Fruit fly (Drosophila melanogaster) whole organism, wandering third instar larva: ENCODE data around the gene CG15643.
A peak's percentile ranks its signal among the peaks of the same experiment; 100 is the strongest.

ENCODE experiments used
- Abd-B ChIP-seq: fragments of >200 bp; optimal IDR thresholded peaks from 2 replicates; lab custom pipeline; 2017; ENCODE audit warnings: missing biosample characterization, missing genetic modification characterization
- CG32264 ChIP-seq: fragments of 200-800 bp; sonication (Bioruptor generic); optimal IDR thresholded peaks from 2 replicates; lab custom pipeline; 2016; ENCODE audit warnings: missing biosample characterization, missing genetic modification characterization
- CG9705 ChIP-seq: fragments of 200-800 bp; sonication (Bioruptor generic); optimal IDR thresholded peaks from 2 replicates; lab custom pipeline; 2018; ENCODE audit warnings: missing biosample characterization, mild to moderate bottlenecking, missing genetic modification characterization
- CrebA ChIP-seq: fragments of 200-800 bp; sonication (Bioruptor generic); optimal IDR thresholded peaks from 2 replicates; lab custom pipeline; 2016; ENCODE audit warnings: missing biosample characterization, mild to moderate bottlenecking, missing genetic modification characterization, borderline replicate concordance
- Dfd ChIP-seq: fragments of >200 bp; optimal IDR thresholded peaks from 2 replicates; lab custom pipeline; 2017; ENCODE audit warnings: missing biosample characterization, missing genetic modification characterization
- GATAd ChIP-seq: sonication (Bioruptor generic); optimal IDR thresholded peaks from 2 replicates; lab custom pipeline; 2016; ENCODE audit warnings: missing biosample characterization, missing genetic modification characterization
- HLH106 ChIP-seq: fragments of 200-800 bp; optimal IDR thresholded peaks from 3 replicates; lab custom pipeline; 2019; ENCODE audit warnings: missing biosample characterization, mild to moderate bottlenecking, missing genetic modification characterization, moderate library complexity
- Hnf4 ChIP-seq: fragments of 200-800 bp; sonication (Bioruptor generic); optimal IDR thresholded peaks from 2 replicates; lab custom pipeline; 2016; ENCODE audit warnings: missing biosample characterization, mild to moderate bottlenecking, missing genetic modification characterization
- Hr78 ChIP-seq: fragments of >200 bp; optimal IDR thresholded peaks from 2 replicates; lab custom pipeline; 2017; ENCODE audit warnings: missing biosample characterization, missing genetic modification characterization
- Jra ChIP-seq: sonication (Bioruptor generic); optimal IDR thresholded peaks from 2 replicates; lab custom pipeline; 2016; ENCODE audit warnings: missing biosample characterization, missing genetic modification characterization
- Mio ChIP-seq: sonication (Bioruptor generic); optimal IDR thresholded peaks from 2 replicates; lab custom pipeline; 2016; ENCODE audit warnings: missing biosample characterization, missing genetic modification characterization
- Myc ChIP-seq: fragments of >200 bp; optimal IDR thresholded peaks from 2 replicates; lab custom pipeline; 2017
- OdsH ChIP-seq: fragments of 200-800 bp; sonication (Bioruptor generic); optimal IDR thresholded peaks from 2 replicates; lab custom pipeline; 2016; ENCODE audit warnings: missing biosample characterization, mild to moderate bottlenecking, missing genetic modification characterization
- Rel ChIP-seq, 2 experiments: fragments of 200-800 bp; sonication (Bioruptor generic) in 1 of 2; optimal IDR thresholded peaks; 2 replicates in 1 of 2; 3 replicates in 1 of 2; lab custom pipeline; 2016 to 2019; ENCODE audit warnings: mild to moderate bottlenecking in 2 of 2, missing biosample characterization in 2 of 2, missing genetic modification characterization in 2 of 2, moderate library complexity in 1 of 2
- Sp1 ChIP-seq: fragments of 200-800 bp; sonication (Bioruptor generic); optimal IDR thresholded peaks from 3 replicates; lab custom pipeline; 2019; ENCODE audit warnings: missing biosample characterization, mild to moderate bottlenecking, missing genetic modification characterization, moderate library complexity
- Vsx2 ChIP-seq: fragments of 200-300, 225-300 bp; sonication (Bioruptor generic); optimal IDR thresholded peaks from 2 replicates; lab custom pipeline; 2018; ENCODE audit warnings: missing biosample characterization, missing genetic modification characterization; ENCODE audit not compliant: partially characterized antibody
- br ChIP-seq: fragments of 200-800 bp; sonication (Bioruptor generic); optimal IDR thresholded peaks from 2 replicates; lab custom pipeline; 2016; ENCODE audit warnings: missing biosample characterization, missing genetic modification characterization
- brk ChIP-seq: fragments of 200-800 bp; sonication (Bioruptor generic); optimal IDR thresholded peaks from 2 replicates; lab custom pipeline; 2016; ENCODE audit warnings: missing biosample characterization, mild to moderate bottlenecking, missing genetic modification characterization
- dl ChIP-seq, 2 experiments: fragments of 175-275, 200-275 bp in 1 of 2; fragments of 200-275 bp in 1 of 2; sonication (Bioruptor generic); optimal IDR thresholded peaks; lab custom pipeline; 2018; ENCODE audit warnings: mild to moderate bottlenecking in 2 of 2, missing biosample characterization in 2 of 2, missing genetic modification characterization in 2 of 2, moderate library complexity in 2 of 2; ENCODE audit not compliant: partially characterized antibody in 2 of 2, insufficient read depth in 1 of 2
- dmrt93B ChIP-seq: fragments of 200-800 bp; sonication (Bioruptor generic); optimal IDR thresholded peaks from 2 replicates; lab custom pipeline; 2018; ENCODE audit warnings: missing biosample characterization, mild to moderate bottlenecking, missing genetic modification characterization
- dsf ChIP-seq: sonication (Bioruptor generic); optimal IDR thresholded peaks from 2 replicates; lab custom pipeline; 2016; ENCODE audit warnings: missing biosample characterization, missing genetic modification characterization, borderline replicate concordance
- ey ChIP-seq: fragments of 200-800 bp; sonication (Bioruptor generic); optimal IDR thresholded peaks from 2 replicates; lab custom pipeline; 2016; ENCODE audit warnings: missing biosample characterization, missing genetic modification characterization
- foxo ChIP-seq, 2 experiments: fragments of 200-800 bp; sonication (Bioruptor generic); optimal IDR thresholded peaks; 2 replicates in 1 of 2; 3 replicates in 1 of 2; lab custom pipeline; 2016 to 2017; ENCODE audit warnings: missing biosample characterization in 2 of 2, missing genetic modification characterization in 2 of 2
- fru ChIP-seq: fragments of 200-800 bp; sonication (Bioruptor generic); optimal IDR thresholded peaks from 3 replicates; lab custom pipeline; 2016; ENCODE audit warnings: missing biosample characterization, mild to moderate bottlenecking, missing genetic modification characterization
- h ChIP-seq: fragments of 200-800 bp; sonication (Bioruptor generic); optimal IDR thresholded peaks from 3 replicates; lab custom pipeline; 2016; ENCODE audit warnings: missing biosample characterization, mild to moderate bottlenecking, missing genetic modification characterization
- jim ChIP-seq: fragments of 175-275, 200-325 bp; sonication (Bioruptor generic); optimal IDR thresholded peaks from 2 replicates; lab custom pipeline; 2016; ENCODE audit warnings: missing biosample characterization, mild to moderate bottlenecking, missing genetic modification characterization
- lola ChIP-seq: fragments of >200 bp; optimal IDR thresholded peaks from 2 replicates; lab custom pipeline; 2017; ENCODE audit warnings: missing biosample characterization, missing genetic modification characterization
- psq ChIP-seq: fragments of 200-800 bp; sonication (Bioruptor generic); optimal IDR thresholded peaks from 3 replicates; lab custom pipeline; 2017; ENCODE audit warnings: missing biosample characterization, mild to moderate bottlenecking, missing genetic modification characterization, moderate library complexity
- rgr ChIP-seq: fragments of 200-800 bp; sonication (Bioruptor generic); optimal IDR thresholded peaks from 3 replicates; lab custom pipeline; 2016; ENCODE audit warnings: missing biosample characterization, mild to moderate bottlenecking, missing genetic modification characterization
- sage ChIP-seq: fragments of 200-800 bp; sonication (Bioruptor generic); optimal IDR thresholded peaks from 2 replicates; lab custom pipeline; 2016; ENCODE audit warnings: missing biosample characterization, mild to moderate bottlenecking, missing genetic modification characterization
- usp ChIP-seq: fragments of >200 bp; optimal IDR thresholded peaks from 2 replicates; lab custom pipeline; 2017; ENCODE audit warnings: missing biosample characterization, missing genetic modification characterization
- woc ChIP-seq: sonication (Bioruptor generic); optimal IDR thresholded peaks from 2 replicates; lab custom pipeline; 2016; ENCODE audit warnings: missing biosample characterization, mild to moderate bottlenecking, missing genetic modification characterization

The CG15643 gene

DNA sequence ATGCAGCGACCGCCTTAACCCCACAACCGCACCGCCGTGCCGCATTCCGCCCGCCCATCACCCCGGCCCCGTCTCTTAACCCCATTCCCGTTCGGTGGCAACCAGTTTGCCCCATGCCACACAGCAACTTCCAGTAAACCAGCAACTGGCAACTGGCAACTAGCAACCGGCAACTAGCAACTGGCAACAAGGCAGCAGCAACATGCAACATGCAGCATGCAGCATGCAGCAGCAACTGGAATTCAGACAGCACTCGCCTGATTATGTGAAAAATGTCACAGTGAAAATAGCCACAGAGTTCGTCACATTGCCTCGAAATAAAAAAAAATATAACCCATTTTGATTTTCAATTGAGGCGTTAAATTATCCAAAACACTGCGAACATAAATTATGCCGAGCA, 39.8 kb upstream of the CG15643 start:
- TF ChIP-seq Abd-B (GFP tag; lab: Kevin White, UChicago) (no peak), sage (GFP tag; lab: Kevin White, UChicago) (no peak), CG9705 (GFP tag; lab: Kevin White, UChicago) (no peak), jim (no peak), OdsH (GFP tag; lab: Kevin White, UChicago) (no peak), CG32264 (GFP tag; lab: Kevin White, UChicago) (no peak), woc (GFP tag; lab: Kevin White, UChicago) (no peak)

DNA sequence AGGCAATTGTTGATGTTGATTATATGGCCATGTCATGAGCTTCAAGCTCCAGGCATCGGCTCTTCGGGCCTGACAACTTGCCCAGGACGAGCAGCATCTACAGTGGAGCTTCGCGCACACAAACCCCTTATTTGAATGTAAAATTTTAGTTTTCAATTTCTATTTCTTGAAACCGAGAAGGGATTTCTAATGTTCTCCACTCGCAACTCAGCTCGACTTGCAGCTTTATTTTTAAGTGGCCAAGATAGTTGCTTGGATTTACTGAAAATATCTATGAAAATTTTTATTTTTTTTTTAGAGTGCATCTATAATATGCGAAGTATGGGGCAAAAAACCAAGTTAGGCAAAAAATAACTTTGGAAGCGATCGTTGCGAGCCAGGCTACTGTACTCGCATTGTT, 39.0 kb upstream of the CG15643 start:
- peak; percentile 28 for TF ChIP-seq woc (GFP tag; lab: Kevin White, UChicago)
- TF ChIP-seq ey, result peak; percentile 33
- no peak for TF ChIP-seq CrebA (GFP tag; lab: Kevin White, UChicago)
- no peak for TF ChIP-seq usp (GFP tag; lab: Kevin White, UChicago)
- peak; percentile 35 for TF ChIP-seq h
- peak; percentile 38 for TF ChIP-seq fru (GFP tag; lab: Kevin White, UChicago)
- TF ChIP-seq foxo (GFP tag; optimal IDR thresholded peaks at IDR 0.05; lab: Kevin White, UChicago), result peak in 1 of 2 experiments; percentile 25
- no peak for TF ChIP-seq dl (GFP tag; optimal IDR thresholded peaks at IDR 0.05; lab: Kevin White, UChicago; ENCODE audit: insufficient read depth in 1 of 2, partially characterized antibody in 2 of 2)
- peak; percentile 22 for TF ChIP-seq HLH106 (tag; lab: Kevin White, UChicago)
- peak; percentile 17 for TF ChIP-seq rgr (GFP tag; lab: Kevin White, UChicago)
- TF ChIP-seq Mio (GFP tag; lab: Kevin White, UChicago), result no peak
- TF ChIP-seq, all 38 proteins: peak for 7

DNA sequence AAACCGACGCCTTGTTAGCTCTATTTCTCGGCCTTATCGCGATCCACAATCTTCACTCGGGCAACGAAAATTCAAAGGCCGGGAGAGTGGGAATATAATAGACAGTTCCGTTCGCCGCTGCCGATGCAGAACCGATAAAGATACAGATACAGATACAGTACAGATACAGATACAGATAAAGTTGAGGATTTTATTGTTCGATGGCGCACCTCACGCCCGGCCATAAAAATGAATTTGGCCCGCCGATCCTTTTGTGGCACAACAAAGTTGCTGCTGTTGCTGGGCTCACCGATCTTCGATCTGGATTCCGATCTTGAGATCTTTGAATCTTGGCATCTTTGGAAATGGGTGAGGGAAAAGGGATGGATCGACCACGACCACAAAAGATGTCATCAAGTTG, 38.2 kb upstream of the CG15643 start:
- TF ChIP-seq dsf (GFP tag; lab: Kevin White, UChicago) (no peak), CG9705 (GFP tag; lab: Kevin White, UChicago) (no peak), Dfd (GFP tag; lab: Kevin White, UChicago) (no peak), br (GFP tag; lab: Kevin White, UChicago) (no peak), OdsH (GFP tag; lab: Kevin White, UChicago) (no peak)

DNA sequence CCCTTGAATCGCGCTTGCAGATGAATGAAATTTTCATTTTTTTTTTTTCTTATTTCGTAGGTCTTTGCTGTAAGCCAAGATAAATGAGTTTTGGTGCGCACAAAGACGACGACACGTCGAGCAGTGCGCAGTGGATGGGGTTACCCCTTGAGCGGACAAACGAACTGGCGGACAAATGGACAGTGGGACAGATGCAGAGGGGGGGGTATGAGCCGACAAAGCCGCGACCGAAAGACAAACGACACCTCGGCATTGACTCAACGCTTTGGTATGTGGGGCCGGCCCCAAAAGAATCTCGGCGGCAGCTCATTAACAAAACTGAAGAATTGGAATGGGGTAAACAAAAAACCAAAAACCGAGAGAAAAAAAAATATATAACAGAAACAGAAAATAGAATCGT, 37.4 kb upstream of the CG15643 start:
- TF ChIP-seq lola (GFP tag; lab: Kevin White, UChicago) (no peak), fru (GFP tag; lab: Kevin White, UChicago) (no peak), Hnf4 (GFP tag; lab: Kevin White, UChicago) (no peak), jim (no peak), foxo (GFP tag; optimal IDR thresholded peaks at IDR 0.05; lab: Kevin White, UChicago) (no peak), Myc (lab: Kevin White, UChicago) (no peak), dmrt93B (GFP tag; lab: Kevin White, UChicago) (no peak), ey (no peak), brk (no peak), Hr78 (no peak), Sp1 (GFP tag; lab: Kevin White, UChicago) (no peak), Jra (GFP tag; lab: Kevin White, UChicago) (no peak), Rel (GFP tag; optimal IDR thresholded peaks at IDR 0.05; lab: Kevin White, UChicago) (no peak), Rel (tag; optimal IDR thresholded peaks at IDR 0.05; lab: Kevin White, UChicago) (no peak), br (GFP tag; lab: Kevin White, UChicago) (no peak)

DNA sequence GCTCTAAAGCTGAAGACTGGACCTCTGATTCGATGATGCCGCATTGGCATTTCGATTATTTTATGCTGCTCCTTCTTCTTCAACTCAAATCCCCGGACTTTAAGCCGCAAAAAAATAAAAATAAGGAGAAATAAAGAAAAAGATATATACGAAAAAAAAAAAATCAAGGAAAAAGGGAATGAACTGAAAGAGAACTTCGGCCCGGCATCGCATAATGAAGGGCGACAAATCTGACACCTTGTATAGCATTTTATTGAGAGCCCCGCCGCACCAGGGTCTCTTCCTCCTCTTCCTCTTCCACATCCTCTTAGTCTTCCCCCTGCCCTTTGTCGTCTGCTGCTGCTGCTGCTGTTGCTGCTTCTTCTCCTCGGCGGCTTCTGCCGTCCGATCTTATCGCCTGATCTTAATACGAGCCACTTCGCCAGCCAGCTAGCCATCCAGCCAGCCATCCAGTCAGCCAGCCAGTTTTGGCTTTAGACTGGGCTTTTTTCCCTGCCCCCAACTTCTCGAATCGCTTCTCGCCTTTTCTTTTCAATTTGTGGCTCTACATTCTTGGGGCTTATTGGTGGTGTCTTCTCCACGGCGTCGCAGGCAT, 36.9 kb upstream of the CG15643 start:
- peak; percentile 29 for TF ChIP-seq Vsx2 (GFP tag; lab: Kevin White, UChicago)
- no peak for TF ChIP-seq CrebA (GFP tag; lab: Kevin White, UChicago)
- TF ChIP-seq fru (GFP tag; lab: Kevin White, UChicago), result peak; percentile 26
- peak; percentile 71 for TF ChIP-seq psq
- no peak for TF ChIP-seq Hnf4 (GFP tag; lab: Kevin White, UChicago)
- no peak for TF ChIP-seq OdsH (GFP tag; lab: Kevin White, UChicago)
- no peak for TF ChIP-seq usp (GFP tag; lab: Kevin White, UChicago)
- no peak for TF ChIP-seq GATAd (GFP tag; lab: Kevin White, UChicago)
- no peak for TF ChIP-seq Rel (GFP tag; optimal IDR thresholded peaks at IDR 0.05; lab: Kevin White, UChicago)
- no peak for TF ChIP-seq Rel (tag; optimal IDR thresholded peaks at IDR 0.05; lab: Kevin White, UChicago)
- peak; percentile 18 for TF ChIP-seq woc (GFP tag; lab: Kevin White, UChicago)
- TF ChIP-seq, all 38 proteins: peak for 4
